Worm (Caenorhabditis elegans): ENCODE data around the gene unc-132.

Gene unc-132

ce11 chrV:3686899-3687298 lies at the start of gene unc-132:
Gene unc-132 (plus strand): TSS chrV:3687106.
- TF ChIP-seq tab-1 (GFP tag; IDR thresholded peaks at IDR 0.05) (no peak), ztf-29 (GFP tag; IDR thresholded peaks at IDR 0.05) (no peak), flt-1 (GFP tag; IDR thresholded peaks at IDR 0.05) (no peak), ztf-23 (GFP tag; IDR thresholded peaks at IDR 0.05) (no peak), ref-1 (GFP tag; conservative IDR thresholded peaks at IDR 0.05) (no peak), cog-1 (tag; optimal IDR thresholded peaks at IDR 0.05) (no peak), T22C8.4 (GFP tag; IDR thresholded peaks at IDR 0.05) (no peak), med-1 (GFP tag; optimal IDR thresholded peaks at IDR 0.05; ENCODE audit: insufficient read depth) (no peak), klf-2 (GFP tag; conservative IDR thresholded peaks at IDR 0.05) (no peak)

ce11 chrV:3639873-3640272 lies 47.0 kb upstream of the unc-132 start:
- TF ChIP-seq flt-1 (GFP tag; IDR thresholded peaks at IDR 0.05), result no peak
- no peak for TF ChIP-seq med-1 (GFP tag; optimal IDR thresholded peaks at IDR 0.05; ENCODE audit: insufficient read depth)
- TF ChIP-seq klf-2 (GFP tag; conservative IDR thresholded peaks at IDR 0.05), result no peak
- TF ChIP-seq ztf-29 (GFP tag; IDR thresholded peaks at IDR 0.05), result no peak
- TF ChIP-seq ztf-23 (GFP tag; IDR thresholded peaks at IDR 0.05), result no peak
- no peak for TF ChIP-seq T22C8.4 (GFP tag; IDR thresholded peaks at IDR 0.05)

ce11 chrV:3644193-3644693 lies 42.7 kb upstream of the unc-132 start, which contains the start of gene F59B1.8:
Gene F59B1.8 (minus strand): TSS chrV:3644243.
- TF ChIP-seq T22C8.4 (GFP tag; IDR thresholded peaks at IDR 0.05) (no peak), ztf-23 (GFP tag; IDR thresholded peaks at IDR 0.05) (no peak), cog-1 (tag; optimal IDR thresholded peaks at IDR 0.05) (no peak), ztf-29 (GFP tag; IDR thresholded peaks at IDR 0.05) (no peak), flt-1 (GFP tag; IDR thresholded peaks at IDR 0.05) (no peak), med-1 (GFP tag; optimal IDR thresholded peaks at IDR 0.05; ENCODE audit: insufficient read depth) (no peak), ref-1 (GFP tag; conservative IDR thresholded peaks at IDR 0.05) (no peak), tab-1 (GFP tag; IDR thresholded peaks at IDR 0.05) (no peak), klf-2 (GFP tag; conservative IDR thresholded peaks at IDR 0.05) (no peak)

- no peak for TF ChIP-seq ztf-29 (GFP tag; IDR thresholded peaks at IDR 0.05)
- TF ChIP-seq klf-2 (GFP tag; conservative IDR thresholded peaks at IDR 0.05), result no peak
- no peak for TF ChIP-seq ref-1 (GFP tag; conservative IDR thresholded peaks at IDR 0.05)
- no peak for TF ChIP-seq tab-1 (GFP tag; IDR thresholded peaks at IDR 0.05)
Observed at ce11 chrV:3647862-3648261, 39.0 kb upstream of the unc-132 start, which contains the start of gene F59B1.10. Gene F59B1.10 (minus strand): TSS chrV:3647962.

ce11 chrV:3649473-3649872 lies 37.4 kb upstream of the unc-132 start, which contains the start of gene str-114:
Gene str-114 (plus strand): TSS chrV:3649773.
- TF ChIP-seq T22C8.4 (GFP tag; IDR thresholded peaks at IDR 0.05) (no peak), ref-1 (GFP tag; conservative IDR thresholded peaks at IDR 0.05) (no peak), ztf-29 (GFP tag; IDR thresholded peaks at IDR 0.05) (no peak), klf-2 (GFP tag; conservative IDR thresholded peaks at IDR 0.05) (no peak), med-1 (GFP tag; optimal IDR thresholded peaks at IDR 0.05; ENCODE audit: insufficient read depth) (no peak), flt-1 (GFP tag; IDR thresholded peaks at IDR 0.05) (no peak), cog-1 (tag; optimal IDR thresholded peaks at IDR 0.05) (no peak), ztf-23 (GFP tag; IDR thresholded peaks at IDR 0.05) (no peak), tab-1 (GFP tag; IDR thresholded peaks at IDR 0.05) (no peak)

- no peak for TF ChIP-seq cog-1 (tag; optimal IDR thresholded peaks at IDR 0.05)
- TF ChIP-seq klf-2 (GFP tag; conservative IDR thresholded peaks at IDR 0.05), result no peak
- TF ChIP-seq tab-1 (GFP tag; IDR thresholded peaks at IDR 0.05), result no peak
- no peak for TF ChIP-seq flt-1 (GFP tag; IDR thresholded peaks at IDR 0.05)
- TF ChIP-seq T22C8.4 (GFP tag; IDR thresholded peaks at IDR 0.05), result no peak
Observed at ce11 chrV:3659472-3659871, 27.4 kb upstream of the unc-132 start, which contains the start of gene acr-23. Gene acr-23 (minus strand): TSS chrV:3659572.

- TF ChIP-seq tab-1 (GFP tag; IDR thresholded peaks at IDR 0.05) (no peak), T22C8.4 (GFP tag; IDR thresholded peaks at IDR 0.05) (no peak), klf-2 (GFP tag; conservative IDR thresholded peaks at IDR 0.05) (no peak), med-1 (GFP tag; optimal IDR thresholded peaks at IDR 0.05; ENCODE audit: insufficient read depth) (no peak), ztf-29 (GFP tag; IDR thresholded peaks at IDR 0.05) (no peak), flt-1 (GFP tag; IDR thresholded peaks at IDR 0.05) (no peak), cog-1 (tag; optimal IDR thresholded peaks at IDR 0.05) (no peak), ztf-23 (GFP tag; IDR thresholded peaks at IDR 0.05) (no peak), ref-1 (GFP tag; conservative IDR thresholded peaks at IDR 0.05) (no peak)
Observed at ce11 chrV:3666887-3667286, 20.0 kb upstream of the unc-132 start, which contains the start of gene str-113. Gene str-113 (minus strand): TSS chrV:3666987.

- no peak for TF ChIP-seq flt-1 (GFP tag; IDR thresholded peaks at IDR 0.05)
- TF ChIP-seq tab-1 (GFP tag; IDR thresholded peaks at IDR 0.05), result no peak
- TF ChIP-seq ztf-23 (GFP tag; IDR thresholded peaks at IDR 0.05), result no peak
- no peak for TF ChIP-seq med-1 (GFP tag; optimal IDR thresholded peaks at IDR 0.05; ENCODE audit: insufficient read depth)
- TF ChIP-seq ref-1 (GFP tag; conservative IDR thresholded peaks at IDR 0.05), result no peak
- no peak for TF ChIP-seq klf-2 (GFP tag; conservative IDR thresholded peaks at IDR 0.05)
- TF ChIP-seq T22C8.4 (GFP tag; IDR thresholded peaks at IDR 0.05), result no peak
- TF ChIP-seq cog-1 (tag; optimal IDR thresholded peaks at IDR 0.05), result no peak
- TF ChIP-seq ztf-29 (GFP tag; IDR thresholded peaks at IDR 0.05), result no peak
Observed at ce11 chrV:3668464-3668863, 18.4 kb upstream of the unc-132 start, which contains the start of gene Y39H10B.2. Gene Y39H10B.2 (plus strand): TSS chrV:3668764.

- TF ChIP-seq ref-1 (GFP tag; conservative IDR thresholded peaks at IDR 0.05), result no peak
- TF ChIP-seq ztf-23 (GFP tag; IDR thresholded peaks at IDR 0.05), result no peak
- no peak for TF ChIP-seq T22C8.4 (GFP tag; IDR thresholded peaks at IDR 0.05)
- TF ChIP-seq cog-1 (tag; optimal IDR thresholded peaks at IDR 0.05), result no peak
Observed at ce11 chrV:3670499-3670898, 16.4 kb upstream of the unc-132 start, which contains the start of gene Y39H10B.3. Gene Y39H10B.3 (plus strand): TSS chrV:3670799.

ce11 chrV:3673080-3673479 lies 13.8 kb upstream of the unc-132 start, which contains the start of gene pals-33:
Gene pals-33 (plus strand): TSS chrV:3673380.
- no peak for TF ChIP-seq ztf-29 (GFP tag; IDR thresholded peaks at IDR 0.05)
- TF ChIP-seq T22C8.4 (GFP tag; IDR thresholded peaks at IDR 0.05), result no peak
